Fruit fly (Drosophila melanogaster): ENCODE data around the gene Spn77Bc.
A peak's percentile ranks its signal among the peaks of the same experiment; 100 is the strongest.

Spn77Bc gene

DNA sequence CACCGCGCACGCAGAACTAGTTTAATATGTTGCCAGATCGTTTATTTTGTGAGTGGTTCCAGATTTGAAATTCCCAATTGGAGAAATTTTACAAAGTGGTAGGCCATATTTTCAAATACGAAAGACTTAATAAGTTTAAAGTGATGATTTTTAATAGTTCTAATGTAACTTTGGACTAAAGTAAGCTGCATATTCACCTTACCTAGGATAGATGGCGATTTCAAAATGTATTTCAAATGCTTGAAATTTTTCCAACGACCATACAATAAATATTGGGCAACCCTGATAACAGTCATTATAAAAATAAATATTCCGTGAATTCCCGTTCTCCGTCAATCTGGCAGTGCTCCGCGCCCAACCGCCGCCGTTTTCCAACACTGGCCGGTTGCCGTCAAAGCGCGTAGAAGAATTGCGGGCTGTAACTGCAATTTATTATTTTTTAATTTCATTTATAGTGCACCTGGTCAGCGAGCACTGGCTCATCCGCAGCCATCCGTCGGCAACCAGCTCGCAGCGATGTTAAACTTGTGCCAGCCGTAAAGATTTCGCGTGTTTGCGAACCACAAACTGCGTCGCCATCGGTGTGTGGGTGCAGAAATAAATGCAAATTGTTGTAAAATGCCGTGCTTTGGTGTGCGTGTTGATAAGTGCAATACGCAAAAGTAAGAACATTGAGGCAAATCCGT lies 33.6 kb downstream of the Spn77Bc start, which contains the start of the genes Ide and RhoBTB (continued):
- peak; percentile 77 for TF ChIP-seq Eip75B (GFP tag; optimal IDR thresholded peaks at IDR 0.05)
- TF ChIP-seq Blimp-1 (GFP tag; optimal IDR thresholded peaks at IDR 0.05) = peak; percentile 41
- TF ChIP-seq CG1621 (tag; optimal IDR thresholded peaks at IDR 0.05) = peak; percentile 58
- TF ChIP-seq esn (GFP tag; optimal IDR thresholded peaks at IDR 0.05) = peak; percentile 80
- TF ChIP-seq OdsH (GFP tag; optimal IDR thresholded peaks at IDR 0.05) = peak; percentile 87
- peak; percentile 92 for TF ChIP-seq lz (GFP tag; optimal IDR thresholded peaks at IDR 0.05)
- no peak for TF ChIP-seq CG6854 (GFP tag; optimal IDR thresholded peaks at IDR 0.05)
- TF ChIP-seq Gug (GFP tag; IDR thresholded peaks at IDR 0.05) = peak; percentile 81
- TF ChIP-seq Ets21C (GFP tag; optimal IDR thresholded peaks at IDR 0.05) = peak; percentile 89
- TF ChIP-seq Sox102F (GFP tag; optimal IDR thresholded peaks at IDR 0.05) = no peak
- TF ChIP-seq topi (GFP tag; optimal IDR thresholded peaks at IDR 0.05) = peak; percentile 79
- no peak for TF ChIP-seq Eip93F (GFP tag; optimal IDR thresholded peaks at IDR 0.05)
- TF ChIP-seq fkh (GFP tag; optimal IDR thresholded peaks at IDR 0.05) = no peak
- peak; percentile 93 for TF ChIP-seq Hr39 (GFP tag; optimal IDR thresholded peaks at IDR 0.05)
- peak; percentile 88 for TF ChIP-seq Hr4 (GFP tag; optimal IDR thresholded peaks at IDR 0.05)
- peak; percentile 86 for TF ChIP-seq achi (GFP tag; optimal IDR thresholded peaks at IDR 0.05)
- no peak for TF ChIP-seq CG15336 (GFP tag; IDR thresholded peaks at IDR 0.05)
- no peak for TF ChIP-seq pdm3 (GFP tag; optimal IDR thresholded peaks at IDR 0.05)
- peak; percentile 90 for TF ChIP-seq Sox15 (GFP tag; optimal IDR thresholded peaks at IDR 0.05)
- peak; percentile 94 for TF ChIP-seq CG31627 (GFP tag; optimal IDR thresholded peaks at IDR 0.05)
- peak; percentile 90 for TF ChIP-seq cyc (GFP tag; optimal IDR thresholded peaks at IDR 0.05)
- TF ChIP-seq CG7368 (GFP tag; optimal IDR thresholded peaks at IDR 0.05) = peak; percentile 55
- peak; percentile 52; the same call in 1 of the 2 replicates for TF ChIP-seq CG11294 (GFP tag; IDR thresholded peaks at IDR 0.05)
- no peak for TF ChIP-seq CG6276 (GFP tag; optimal IDR thresholded peaks at IDR 0.05)
- TF ChIP-seq CG10631 (GFP tag; optimal IDR thresholded peaks at IDR 0.05) = peak; percentile 86

DNA sequence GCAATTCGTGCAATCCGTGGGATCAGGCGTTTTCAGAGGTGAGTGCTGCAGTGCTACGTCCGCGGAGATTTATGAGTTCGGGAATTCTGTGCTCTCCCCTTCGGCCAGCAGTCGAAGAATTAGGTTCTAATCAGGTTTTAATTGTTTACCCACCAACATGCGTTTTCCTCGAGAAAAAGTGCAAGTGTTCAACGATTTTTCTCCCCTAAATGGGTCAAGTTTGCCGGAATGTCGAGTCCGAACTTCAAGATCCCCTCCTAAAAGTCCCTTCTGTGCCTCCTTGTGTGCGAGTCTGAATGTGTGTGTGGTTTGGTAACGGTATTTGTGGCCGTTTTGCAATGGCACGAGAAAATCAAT lies 34.1 kb downstream of the Spn77Bc start:
- no peak for TF ChIP-seq CG16779 (tag; optimal IDR thresholded peaks at IDR 0.05)
- peak; percentile 72 for TF ChIP-seq Eip78C (GFP tag)
- peak; percentile 86 for TF ChIP-seq svp (GFP tag)

DNA sequence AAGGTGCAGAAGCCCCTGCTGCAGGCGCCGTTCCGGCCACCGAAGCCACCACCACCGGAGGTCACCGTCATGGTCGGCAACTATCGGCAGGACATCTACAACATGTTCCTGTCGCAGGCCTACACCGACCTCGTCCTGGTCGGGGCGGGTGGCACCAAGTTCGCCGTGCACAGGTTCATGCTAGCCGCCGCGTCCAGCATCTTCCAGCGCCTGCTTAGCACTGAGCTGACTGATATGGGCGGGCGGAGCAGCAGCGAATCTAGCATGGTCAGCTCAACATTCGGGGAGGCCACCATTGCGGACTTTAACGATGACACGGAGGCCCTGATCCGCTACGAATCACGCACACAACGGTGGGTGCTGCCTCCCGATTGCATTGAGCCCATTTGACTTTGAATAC lies 37.1 kb downstream of the Spn77Bc start:
- no peak for TF ChIP-seq Hr38 (GFP tag; optimal IDR thresholded peaks at IDR 0.05)
- no peak for TF ChIP-seq dsx (GFP tag; optimal IDR thresholded peaks at IDR 0.05; ENCODE audit: poor library complexity, severe bottlenecking)
- TF ChIP-seq CG31627 (GFP tag; optimal IDR thresholded peaks at IDR 0.05) = no peak
- no peak for TF ChIP-seq spab (GFP tag; optimal IDR thresholded peaks at IDR 0.05)
- no peak for TF ChIP-seq CG16779 (tag; optimal IDR thresholded peaks at IDR 0.05)
- TF ChIP-seq Blimp-1 (GFP tag; optimal IDR thresholded peaks at IDR 0.05) = no peak
- no peak for TF ChIP-seq achi (GFP tag; optimal IDR thresholded peaks at IDR 0.05)
- no peak for TF ChIP-seq net (GFP tag; optimal IDR thresholded peaks at IDR 0.05)

DNA sequence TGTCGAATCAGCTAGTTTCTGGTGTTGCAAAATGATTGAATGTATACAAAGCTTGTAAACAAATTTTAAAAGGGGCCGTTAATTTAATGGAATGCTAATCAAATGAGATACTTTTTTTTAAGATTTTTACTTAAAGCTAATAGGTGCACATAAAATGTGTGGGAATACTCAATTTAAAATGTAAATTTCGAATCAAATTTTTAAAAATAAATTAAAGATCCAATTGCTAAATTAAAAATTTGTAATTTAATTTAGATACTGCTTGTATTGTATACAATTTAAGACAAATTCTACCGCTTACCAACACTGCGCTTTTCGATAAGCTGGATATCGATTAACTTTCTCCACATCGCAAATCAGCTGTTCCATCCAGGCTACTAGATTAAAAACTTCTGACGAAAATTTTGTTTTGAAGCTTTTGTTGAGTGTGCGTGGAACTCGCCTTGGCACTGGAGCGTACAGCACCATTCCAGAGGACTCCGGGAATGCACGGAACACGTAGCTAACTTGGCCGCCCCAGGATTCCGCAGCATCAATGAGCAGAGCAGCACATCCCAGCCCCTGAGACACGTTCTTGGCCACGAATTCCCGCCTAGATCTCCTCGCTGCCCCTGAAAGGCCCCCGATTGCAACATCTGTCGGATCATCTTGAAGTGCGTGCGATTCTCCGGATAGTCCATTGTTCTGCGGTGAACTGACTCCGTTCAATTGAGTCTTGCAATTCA lies 41.8 kb downstream of the Spn77Bc start, which contains the start of the genes CG5498 and fbl:
Gene CG5498 (minus strand): TSS at position 24 of the 725 bp plus-strand sequence.
Gene fbl (plus strand): TSS at position 344 of the 725 bp plus-strand sequence.
- peak; percentile 45 for TF ChIP-seq CG6808 (GFP tag; optimal IDR thresholded peaks at IDR 0.05)
- TF ChIP-seq Sox102F (GFP tag; optimal IDR thresholded peaks at IDR 0.05) = peak; percentile 72
- peak; percentile 23 for TF ChIP-seq fd85E (GFP tag; optimal IDR thresholded peaks at IDR 0.05)
- TF ChIP-seq salr (GFP tag; optimal IDR thresholded peaks at IDR 0.05) = peak in 1 of 2 experiments; percentile 76
- peak; percentile 24; the same call in 1 of the 2 replicates for TF ChIP-seq CG11294 (GFP tag; IDR thresholded peaks at IDR 0.05)
- TF ChIP-seq esn (GFP tag; optimal IDR thresholded peaks at IDR 0.05) = peak; percentile 87
- peak; percentile 59 for TF ChIP-seq net (GFP tag; optimal IDR thresholded peaks at IDR 0.05)
- TF ChIP-seq CG6276 (GFP tag; optimal IDR thresholded peaks at IDR 0.05) = no peak
- peak; percentile 68 for TF ChIP-seq CG3919 (GFP tag; optimal IDR thresholded peaks at IDR 0.05)
- peak; percentile 77 for TF ChIP-seq achi (GFP tag; optimal IDR thresholded peaks at IDR 0.05)
- peak; percentile 80 for TF ChIP-seq CG34406 (GFP tag; optimal IDR thresholded peaks at IDR 0.05)
- peak; percentile 94 for TF ChIP-seq Eip78C (GFP tag)
- TF ChIP-seq CG4318 (GFP tag; optimal IDR thresholded peaks at IDR 0.05) = peak; percentile 32
- TF ChIP-seq Smox (GFP tag; optimal IDR thresholded peaks at IDR 0.05) = peak; percentile 80
- peak; percentile 64 for TF ChIP-seq Ets21C (GFP tag; optimal IDR thresholded peaks at IDR 0.05)
- peak in 1 of 2 experiments; percentile 54 for TF ChIP-seq ss (GFP tag; optimal IDR thresholded peaks at IDR 0.05)
- TF ChIP-seq pdm3 (GFP tag; optimal IDR thresholded peaks at IDR 0.05) = peak; percentile 74
- TF ChIP-seq CG8319 (GFP tag; optimal IDR thresholded peaks at IDR 0.05) = peak; percentile 59
- TF ChIP-seq fd59A (GFP tag; optimal IDR thresholded peaks at IDR 0.05) = peak; percentile 30
- TF ChIP-seq CG11762 (GFP tag; optimal IDR thresholded peaks at IDR 0.05; ENCODE audit: insufficient read depth) = peak; percentile 55
- peak; percentile 86 for TF ChIP-seq fkh (GFP tag; optimal IDR thresholded peaks at IDR 0.05)
- peak; percentile 70 for TF ChIP-seq Hr4 (GFP tag; optimal IDR thresholded peaks at IDR 0.05)
